Worm (Caenorhabditis elegans): ENCODE results near the gene klp-13.
A peak's percentile ranks its signal among the peaks of the same experiment; 100 is the strongest.

DNA sequence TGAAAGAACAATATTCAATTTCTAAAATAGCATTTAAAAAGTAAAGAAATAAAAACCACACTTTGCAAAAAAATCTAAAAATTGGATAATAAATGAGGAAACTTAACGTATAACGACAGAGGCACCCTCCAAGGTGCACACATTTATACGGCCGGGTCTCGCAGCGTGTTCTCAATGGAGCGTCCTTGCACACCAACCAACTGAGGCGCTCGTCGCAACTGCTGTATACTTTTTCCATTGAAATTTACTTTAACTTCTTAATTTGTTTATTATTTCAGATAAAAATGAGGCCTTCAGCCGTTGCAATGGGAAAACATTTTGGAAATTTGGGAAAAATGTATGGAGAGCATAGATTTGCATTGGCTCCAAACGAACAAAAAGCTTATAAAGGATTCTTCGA is 31.6 kb upstream of the klp-13 start, which contains the start of the genes R07E4.5 and R07E4.3:
- TF ChIP-seq W03F9.2 (tag; optimal IDR thresholded peaks at IDR 0.05) (peak; percentile 63), him-1 (tag; optimal IDR thresholded peaks at IDR 0.05) (peak; percentile 8), dao-5 (tag; optimal IDR thresholded peaks at IDR 0.05) (no peak)
